Worm (Caenorhabditis elegans) whole organism, L4 larva: ENCODE measurements around the gene eif-1.A.
"Not testable (repeated sequence)": the region's sequence is repeated elsewhere in the genome, so short reads cannot be mapped to it uniquely, and the experiment has no call there.

ENCODE experiments used
- ceh-32 ChIP-seq: sonication (generic microtip); optimal IDR thresholded peaks from 2 replicates; lab custom pipeline; 2016; ENCODE audit warnings: mild to moderate bottlenecking, missing genetic modification characterization, missing compliant biosample characterization; ENCODE audit not compliant: poor library complexity
- egl-27 ChIP-seq: sonication (generic microtip); optimal IDR thresholded peaks from 3 replicates; lab custom pipeline; 2017; ENCODE audit warnings: missing biosample characterization, missing genetic modification reagents, missing genetic modification characterization
- fkh-10 ChIP-seq: fragments of 150-350 bp; optimal IDR thresholded peaks from 2 replicates; lab custom pipeline; 2014; ENCODE audit warnings: missing biosample characterization, missing genetic modification reagents, missing genetic modification characterization
- lin-13 ChIP-seq: fragments of 150-350 bp; optimal IDR thresholded peaks from 2 replicates; lab custom pipeline; 2014; ENCODE audit warnings: missing biosample characterization, missing genetic modification reagents, missing genetic modification characterization
- lir-3 ChIP-seq: sonication (generic microtip); optimal IDR thresholded peaks from 2 replicates; lab custom pipeline; 2016; ENCODE audit warnings: mild to moderate bottlenecking, missing genetic modification characterization, missing compliant biosample characterization
- nhr-11 ChIP-seq: fragments of 150-350 bp; optimal IDR thresholded peaks from 2 replicates; lab custom pipeline; 2014; ENCODE audit warnings: missing biosample characterization, missing genetic modification characterization
- nhr-237 ChIP-seq: sonication (generic microtip); optimal IDR thresholded peaks from 2 replicates; lab custom pipeline; 2017; ENCODE audit warnings: missing biosample characterization, missing genetic modification characterization
- pha-4 ChIP-seq, 2 experiments: fragments of 150-350 bp in 1 of 2; fragments of 200-800 bp in 1 of 2; sonication (Bioruptor generic) in 1 of 2; IDR thresholded peaks in 1 of 2; optimal IDR thresholded peaks in 1 of 2; 2 replicates each; pipeline versions ENCODE4 v1.3.6 to Lab custom; 2014 to 2022; ENCODE audit warnings: missing genetic modification characterization in 2 of 2, missing genetic modification reagents in 2 of 2, missing biosample characterization in 1 of 2, missing compliant biosample characterization in 1 of 2
- pqm-1 ChIP-seq: sonication (generic microtip); optimal IDR thresholded peaks from 2 replicates; lab custom pipeline; 2017; ENCODE audit warnings: missing biosample characterization, missing genetic modification characterization
- tag-97 ChIP-seq: fragments of 200-800 bp; sonication (Bioruptor generic); IDR thresholded peaks from 2 replicates; pipeline ENCODE4 v1.3.6; 2022; ENCODE audit warnings: missing genetic modification characterization, missing compliant biosample characterization

DNA sequence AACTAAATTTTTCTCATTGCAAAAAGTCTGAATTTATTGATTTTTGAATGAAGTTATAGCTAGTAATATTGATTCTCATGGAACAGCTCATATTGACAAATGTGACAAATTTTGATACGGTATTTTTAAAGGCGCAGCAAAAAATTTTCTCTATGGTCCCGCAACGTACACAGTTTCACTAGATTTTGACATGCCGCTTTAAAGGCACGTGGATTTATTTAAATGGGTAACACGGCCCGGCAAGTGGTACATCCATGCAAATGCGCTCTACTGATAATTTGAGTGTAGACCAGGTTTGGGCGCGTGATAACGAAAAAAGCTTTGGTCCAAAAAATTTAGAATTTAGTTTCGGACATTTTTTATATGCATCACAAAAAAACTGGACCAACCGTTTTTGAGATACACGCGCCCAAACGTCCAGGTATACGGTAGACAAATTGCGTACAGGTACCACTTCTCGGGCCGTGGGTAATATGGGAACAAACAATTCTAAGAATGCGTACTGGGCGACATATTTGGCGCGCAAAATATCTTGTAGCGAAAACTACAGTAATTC is 47.7 kb upstream of the eif-1.A start:
- not testable (repeated sequence) for TF ChIP-seq nhr-237 (tag; lab: Kevin White, UChicago); ceh-32; tag-97 (GFP tag; lab: Robert Waterston, UW); pqm-1 (tag; lab: Kevin White, UChicago); fkh-10 (GFP tag; lab: Kevin White, UChicago); pha-4 (GFP tag; IDR thresholded peaks at IDR 0.05; lab: Robert Waterston, UW); pha-4 (tag; optimal IDR thresholded peaks at IDR 0.05; lab: Kevin White, UChicago); egl-27 (tag; lab: Kevin White, UChicago); nhr-11; lir-3 (tag; lab: Kevin White, UChicago); lin-13
